Fruit fly (Drosophila melanogaster): ENCODE results near the gene Gr94a.
A peak's percentile ranks its signal among the peaks of the same experiment; 100 is the strongest.

Gr94a gene

dm6 chr3R:23028506-23028905 is 23.0 kb upstream of the Gr94a start (continued):
- TF ChIP-seq CG3919 (GFP tag; optimal IDR thresholded peaks at IDR 0.05), result no peak
- TF ChIP-seq CG34406 (GFP tag; optimal IDR thresholded peaks at IDR 0.05), result no peak
- no peak for TF ChIP-seq ss (GFP tag; optimal IDR thresholded peaks at IDR 0.05)
- TF ChIP-seq topi (GFP tag; optimal IDR thresholded peaks at IDR 0.05), result no peak
- peak; percentile 47; the same call in 2 of the 3 replicates for TF ChIP-seq eg (GFP tag; IDR thresholded peaks at IDR 0.05)
- no peak for TF ChIP-seq dsx (GFP tag; optimal IDR thresholded peaks at IDR 0.05; ENCODE audit: poor library complexity, severe bottlenecking)
- no peak for TF ChIP-seq CG1621 (tag; optimal IDR thresholded peaks at IDR 0.05)
- TF ChIP-seq CG11902 (GFP tag; optimal IDR thresholded peaks at IDR 0.05), result no peak
- no peak for TF ChIP-seq lz (GFP tag; optimal IDR thresholded peaks at IDR 0.05)
- TF ChIP-seq CG15336 (GFP tag; IDR thresholded peaks at IDR 0.05), result no peak
- TF ChIP-seq CG7368 (GFP tag; optimal IDR thresholded peaks at IDR 0.05), result no peak
- TF ChIP-seq vri (GFP tag; optimal IDR thresholded peaks at IDR 0.05), result no peak
- no peak for TF ChIP-seq CG9139 (GFP tag; optimal IDR thresholded peaks at IDR 0.05)
- no peak for TF ChIP-seq CG10669 (GFP tag; optimal IDR thresholded peaks at IDR 0.05)

dm6 chr3R:23030900-23031299 is 20.6 kb upstream of the Gr94a start:
- no peak for TF ChIP-seq net (GFP tag; optimal IDR thresholded peaks at IDR 0.05)
- TF ChIP-seq Eip78C (GFP tag), result peak; percentile 10

dm6 chr3R:23035463-23035862 is 16.0 kb upstream of the Gr94a start, which contains the start of gene CG13833:
Gene CG13833, minus strand, starts transcription at chr3R:23035563.
- no peak for TF ChIP-seq Hr4 (GFP tag; optimal IDR thresholded peaks at IDR 0.05)
- no peak for TF ChIP-seq topi (GFP tag; optimal IDR thresholded peaks at IDR 0.05)
- TF ChIP-seq Eip78C (GFP tag), result peak; percentile 28
- TF ChIP-seq OdsH (GFP tag; optimal IDR thresholded peaks at IDR 0.05), result no peak
- no peak for TF ChIP-seq acj6 (GFP tag; optimal IDR thresholded peaks at IDR 0.05)

DNA sequence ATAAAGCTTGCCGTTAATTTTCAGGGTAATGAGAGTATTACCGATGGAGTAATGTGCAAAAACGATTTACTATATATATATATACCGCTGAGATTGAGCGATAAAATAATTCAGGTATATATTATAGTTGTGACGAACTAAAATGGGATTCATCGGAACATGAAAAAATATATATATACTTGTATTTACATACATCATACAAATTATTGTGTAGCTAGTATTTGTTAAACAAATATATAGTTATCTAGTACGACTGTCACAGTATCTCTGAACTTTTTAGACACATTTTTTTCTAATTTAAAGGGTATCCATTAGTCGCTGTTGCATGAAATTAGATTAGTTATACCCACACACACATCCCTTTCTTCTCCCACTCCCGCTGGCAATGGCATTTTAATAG is 15.2 kb upstream of the Gr94a start:
- TF ChIP-seq Eip78C (GFP tag) (peak; percentile 62), CG11902 (GFP tag; optimal IDR thresholded peaks at IDR 0.05) (no peak)

DNA sequence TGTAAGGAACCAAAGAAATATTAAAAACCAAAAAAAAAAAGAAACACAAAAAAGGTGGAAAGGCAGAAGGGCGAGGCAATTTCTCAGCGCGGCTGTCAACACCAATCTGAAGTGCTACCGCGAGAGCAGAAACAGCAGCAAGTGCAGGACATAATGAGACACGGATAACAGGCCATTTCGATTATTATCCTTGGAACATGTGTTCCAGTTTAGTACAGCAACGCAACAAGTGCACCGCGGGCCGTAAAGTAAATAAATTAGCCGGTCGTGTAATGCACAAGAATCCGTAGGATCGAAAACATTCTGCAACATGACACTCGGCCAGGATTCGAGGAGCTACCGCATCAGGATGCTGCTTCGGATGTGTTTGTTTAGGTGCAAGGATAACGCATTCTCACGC is 13.4 kb upstream of the Gr94a start:
- TF ChIP-seq svp (GFP tag), result peak; percentile 13
- TF ChIP-seq CG32006 (GFP tag; optimal IDR thresholded peaks at IDR 0.05), result no peak

DNA sequence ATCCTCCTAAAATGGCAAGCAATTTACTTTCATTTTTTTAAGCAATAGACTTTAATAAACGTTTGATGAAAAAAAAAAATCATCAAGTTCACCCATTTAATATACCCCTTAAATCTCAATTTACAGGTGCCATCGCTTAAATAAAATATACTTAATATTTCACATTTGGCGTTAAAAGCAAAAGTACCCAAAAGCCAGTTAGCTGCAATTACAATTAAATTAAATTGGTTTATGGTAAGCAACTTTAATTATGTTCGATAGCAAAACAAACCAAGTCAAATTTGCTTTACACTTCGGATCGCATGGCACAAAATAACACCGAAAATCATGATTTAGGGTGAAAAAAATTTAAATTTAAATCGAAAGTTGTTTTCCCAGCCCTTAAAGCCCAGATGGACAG is 9.5 kb upstream of the Gr94a start, which contains the start of gene CG13838:
CG13838 (plus strand) TSS at position 301 of the 400 bp plus-strand sequence.
- TF ChIP-seq CG10669 (GFP tag; optimal IDR thresholded peaks at IDR 0.05) (no peak), CG9139 (GFP tag; optimal IDR thresholded peaks at IDR 0.05) (no peak), CG16779 (tag; optimal IDR thresholded peaks at IDR 0.05) (no peak), CG11902 (GFP tag; optimal IDR thresholded peaks at IDR 0.05) (no peak), CG31627 (GFP tag; optimal IDR thresholded peaks at IDR 0.05) (no peak)

dm6 chr3R:23042746-23043265 is 8.7 kb upstream of the Gr94a start:
- TF ChIP-seq fd59A (GFP tag; optimal IDR thresholded peaks at IDR 0.05) (no peak), vri (GFP tag; optimal IDR thresholded peaks at IDR 0.05) (no peak), esn (GFP tag; optimal IDR thresholded peaks at IDR 0.05) (no peak), CG1621 (tag; optimal IDR thresholded peaks at IDR 0.05) (no peak), Gug (GFP tag; IDR thresholded peaks at IDR 0.05) (no peak), CG6163 (GFP tag; IDR thresholded peaks at IDR 0.05) (no peak), CG11762 (GFP tag; optimal IDR thresholded peaks at IDR 0.05; ENCODE audit: insufficient read depth) (no peak), svp (GFP tag) (no peak), dsx (GFP tag; optimal IDR thresholded peaks at IDR 0.05; ENCODE audit: poor library complexity, severe bottlenecking) (no peak), CG11294 (GFP tag; IDR thresholded peaks at IDR 0.05) (no peak), CG32006 (GFP tag; optimal IDR thresholded peaks at IDR 0.05) (no peak), cyc (GFP tag; optimal IDR thresholded peaks at IDR 0.05) (no peak), net (GFP tag; optimal IDR thresholded peaks at IDR 0.05) (no peak), ss (GFP tag; optimal IDR thresholded peaks at IDR 0.05) (no peak), CG9139 (GFP tag; optimal IDR thresholded peaks at IDR 0.05) (no peak), CG6792 (GFP tag; optimal IDR thresholded peaks at IDR 0.05) (no peak), Ets21C (GFP tag; optimal IDR thresholded peaks at IDR 0.05) (no peak), CG3919 (GFP tag; optimal IDR thresholded peaks at IDR 0.05) (no peak), dac (GFP tag; optimal IDR thresholded peaks at IDR 0.05) (no peak)

Measured in whole organism, prepupa.